Worm (Caenorhabditis elegans): ENCODE measurements around the gene K08D8.9.

DNA sequence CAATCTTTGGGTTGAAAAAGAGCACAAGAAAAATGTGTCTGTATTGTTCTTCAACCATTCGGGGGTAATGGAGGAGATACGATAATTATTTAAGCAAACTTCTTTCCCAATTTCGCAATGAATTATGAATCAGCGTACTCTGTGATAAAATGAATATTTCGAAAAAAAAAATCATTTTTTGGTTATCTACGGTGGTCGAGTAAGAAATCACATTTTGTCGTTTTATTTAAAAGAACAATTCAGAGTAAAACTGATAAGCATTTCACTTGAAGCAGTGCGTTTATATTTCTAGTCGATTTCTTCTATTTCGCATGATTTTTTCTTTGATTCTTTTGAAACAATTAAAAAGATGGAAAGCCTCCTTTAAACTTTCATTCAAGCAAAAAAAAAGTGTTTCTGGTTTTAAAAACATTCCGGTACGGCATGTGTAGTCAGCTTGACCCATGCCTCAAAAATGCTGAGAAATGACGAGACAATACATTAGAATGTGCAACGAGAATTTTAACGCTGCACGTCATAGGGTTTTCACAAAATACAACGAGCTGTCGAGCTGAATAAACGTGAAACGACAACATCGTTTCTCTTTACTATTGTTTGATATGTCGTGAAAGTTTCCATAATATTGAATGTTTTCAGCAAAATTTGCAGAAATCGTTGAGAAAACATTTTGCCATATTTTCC lies 3.1 kb downstream of the K08D8.9 start, which contains the start of gene K08D8.2:
- TF ChIP-seq cog-1 (tag; optimal IDR thresholded peaks at IDR 0.05) = no peak
- no peak for TF ChIP-seq med-1 (GFP tag; optimal IDR thresholded peaks at IDR 0.05; ENCODE audit: insufficient read depth)
- no peak for TF ChIP-seq tab-1 (GFP tag; IDR thresholded peaks at IDR 0.05)
- no peak for TF ChIP-seq ref-1 (GFP tag; conservative IDR thresholded peaks at IDR 0.05)
